Worm (Caenorhabditis elegans) whole organism, young adult: ENCODE data around the gene srh-245.

ENCODE experiments used
- B0035.1 ChIP-seq: sonication (generic microtip); optimal IDR thresholded peaks from 2 replicates; lab custom pipeline; 2016; ENCODE audit warnings: missing genetic modification characterization, mild to moderate bottlenecking, missing compliant biosample characterization, missing genotype, missing genetic modification reagents
- T26A5.8 ChIP-seq: sonication (generic microtip); optimal IDR thresholded peaks from 2 replicates; lab custom pipeline; 2016; ENCODE audit warnings: missing genetic modification characterization, missing compliant biosample characterization
- hmg-20 ChIP-seq: fragments of 200-800 bp; sonication (Bioruptor generic); IDR thresholded peaks from 2 replicates; pipeline ENCODE4 v1.3.6; 2022; ENCODE audit warnings: missing genetic modification reagents, missing genetic modification characterization, missing compliant biosample characterization
- nhr-120 ChIP-seq: fragments of 200-800 bp; sonication (Bioruptor generic); IDR thresholded peaks from 2 replicates; pipeline ENCODE4 v1.3.6; 2022; ENCODE audit warnings: missing genetic modification characterization, missing compliant biosample characterization

ce11 chrV:615275-615674 is 40.4 kb downstream of the srh-245 start, which contains the start of gene F48G7.13:
- TF ChIP-seq nhr-120 (GFP tag; lab: Robert Waterston, UW) (no peak), hmg-20 (GFP tag; lab: Robert Waterston, UW) (no peak), B0035.1 (tag; lab: Kevin White, UChicago) (no peak), T26A5.8 (tag; lab: Kevin White, UChicago) (no peak)
